Worm (Caenorhabditis elegans) whole organism, L4 larva: Measurements from ENCODE around the gene sqrd-1.

Experiments used
- D1046.2 ChIP-seq: fragments of 200-800 bp; sonication (Bioruptor generic); IDR thresholded peaks from 2 replicates; pipeline ENCODE4 v1.3.6; 2022; ENCODE audit warnings: missing genetic modification characterization, missing compliant biosample characterization
- F26F4.8 ChIP-seq: fragments of 200-800 bp; sonication (Bioruptor generic); conservative IDR thresholded peaks from 2 replicates; pipeline ENCODE4 v1.3.6; 2022; ENCODE audit warnings: missing genetic modification characterization, missing compliant biosample characterization
- R02D3.7 ChIP-seq: fragments of 150-350 bp; sonication (generic microtip); optimal IDR thresholded peaks from 3 replicates; lab custom pipeline; 2014; ENCODE audit warnings: missing biosample characterization, missing genetic modification characterization
- Y5F2A.4 ChIP-seq: fragments of 200-800 bp; sonication (Bioruptor generic); optimal IDR thresholded peaks from 2 replicates; lab custom pipeline; 2018; ENCODE audit warnings: mild to moderate bottlenecking, missing genetic modification characterization, missing compliant biosample characterization
- ZK546.5 ChIP-seq, 2 experiments: sonication (generic microtip); optimal IDR thresholded peaks; 2 replicates each; lab custom pipeline; 2017; ENCODE audit warnings: missing biosample characterization in 2 of 2, missing genetic modification characterization in 2 of 2
- ama-1 ChIP-seq: fragments of 150-350 bp; optimal IDR thresholded peaks from 2 replicates; lab custom pipeline; 2014; ENCODE audit warnings: inconsistent platforms, mixed read lengths
- ceh-20 ChIP-seq: fragments of 200-800 bp; sonication (Bioruptor generic); IDR thresholded peaks from 2 replicates; pipeline ENCODE4 v1.3.6; 2022; ENCODE audit warnings: missing genetic modification reagents, missing genetic modification characterization, missing compliant biosample characterization
- ceh-28 ChIP-seq: fragments of 150-350 bp; optimal IDR thresholded peaks from 2 replicates; lab custom pipeline; 2014; ENCODE audit warnings: missing biosample characterization, missing genetic modification reagents, missing genetic modification characterization
- ceh-44 ChIP-seq: fragments of 200-800 bp; sonication (Bioruptor generic); IDR thresholded peaks from 2 replicates; pipeline ENCODE4 v1.3.6; 2022; ENCODE audit warnings: missing genetic modification reagents, missing genetic modification characterization, missing compliant biosample characterization
- ceh-82 ChIP-seq: sonication (generic microtip); optimal IDR thresholded peaks from 2 replicates; lab custom pipeline; 2017; ENCODE audit warnings: missing biosample characterization, missing genetic modification characterization
- ces-1 ChIP-seq: fragments of 150-350 bp; sonication (generic microtip); optimal IDR thresholded peaks from 4 replicates; lab custom pipeline; 2014; ENCODE audit warnings: missing biosample characterization, missing genetic modification reagents, missing genetic modification characterization
- cey-2 ChIP-seq: sonication (generic microtip); optimal IDR thresholded peaks from 3 replicates; lab custom pipeline; 2017; ENCODE audit warnings: missing genetic modification characterization, mild to moderate bottlenecking, missing compliant biosample characterization, antibody characterized with exemption, borderline replicate concordance; ENCODE audit not compliant: insufficient read depth
- daf-16 ChIP-seq, 3 experiments: sonication (generic microtip); optimal IDR thresholded peaks; 2 replicates each; lab custom pipeline; 2016 to 2017; ENCODE audit warnings: missing genetic modification characterization in 3 of 3, missing genetic modification reagents in 3 of 3, mild to moderate bottlenecking in 2 of 3, missing compliant biosample characterization in 2 of 3, missing biosample characterization in 1 of 3, moderate library complexity in 1 of 3
- dmd-8 ChIP-seq: fragments of 200-800 bp; sonication (Bioruptor generic); IDR thresholded peaks from 2 replicates; pipeline ENCODE4 v1.3.6; 2022; ENCODE audit warnings: missing genetic modification characterization, missing compliant biosample characterization
- fos-1 ChIP-seq: fragments of 150-350 bp; optimal IDR thresholded peaks from 2 replicates; lab custom pipeline; 2014; ENCODE audit warnings: missing biosample characterization, missing genetic modification characterization
- gei-8 ChIP-seq: fragments of 200-800 bp; sonication (Bioruptor generic); optimal IDR thresholded peaks from 2 replicates; lab custom pipeline; 2018; ENCODE audit warnings: mild to moderate bottlenecking, missing genetic modification characterization, missing compliant biosample characterization
- hif-1 ChIP-seq, 2 experiments: sonication (generic microtip); optimal IDR thresholded peaks; 2 replicates each; lab custom pipeline; 2016 to 2017; ENCODE audit warnings: missing compliant biosample characterization in 2 of 2, missing genetic modification characterization in 2 of 2, missing genetic modification reagents in 2 of 2, missing genotype in 2 of 2, mild to moderate bottlenecking in 1 of 2
- hlh-11 ChIP-seq: fragments of 200-800 bp; sonication (Bioruptor generic); optimal IDR thresholded peaks from 2 replicates; lab custom pipeline; 2018; ENCODE audit warnings: mild to moderate bottlenecking, missing genetic modification characterization, missing compliant biosample characterization
- hmg-1.1 ChIP-seq: fragments of 200-800 bp; sonication (Bioruptor generic); IDR thresholded peaks from 2 replicates; pipeline ENCODE4 v1.3.6; 2022; ENCODE audit warnings: missing genetic modification reagents, missing genetic modification characterization, missing compliant biosample characterization
- lim-7 ChIP-seq: fragments of 200-800 bp; sonication (Bioruptor generic); IDR thresholded peaks from 2 replicates; pipeline ENCODE4 v1.3.6; 2022; ENCODE audit warnings: missing genetic modification characterization, missing compliant biosample characterization
- lin-38 ChIP-seq: fragments of 200-800 bp; sonication (Bioruptor generic); IDR thresholded peaks from 2 replicates; pipeline ENCODE4 v1.3.6; 2022; ENCODE audit warnings: missing genetic modification reagents, missing genetic modification characterization, missing compliant biosample characterization
- lsy-2 ChIP-seq, 2 experiments: fragments of 150-350 bp in 1 of 2; sonication (generic microtip) in 1 of 2; optimal IDR thresholded peaks; 2 replicates each; lab custom pipeline; 2014 to 2017; ENCODE audit warnings: missing biosample characterization in 2 of 2, missing genetic modification characterization in 2 of 2
- madf-5 ChIP-seq, 2 experiments: fragments of 200-800 bp; sonication (Bioruptor generic); IDR thresholded peaks; 2 replicates each; pipeline ENCODE4 v1.3.6; 2022; ENCODE audit warnings: missing compliant biosample characterization in 2 of 2, missing genetic modification characterization in 2 of 2
- mxl-3 ChIP-seq: fragments of 200-800 bp; sonication (Bioruptor generic); optimal IDR thresholded peaks from 2 replicates; lab custom pipeline; 2018; ENCODE audit warnings: mild to moderate bottlenecking, missing genetic modification characterization, missing compliant biosample characterization
- nhr-11 ChIP-seq: fragments of 150-350 bp; optimal IDR thresholded peaks from 2 replicates; lab custom pipeline; 2014; ENCODE audit warnings: missing biosample characterization, missing genetic modification characterization
- nhr-111 ChIP-seq: fragments of 200-800 bp; sonication (Bioruptor generic); optimal IDR thresholded peaks from 2 replicates; lab custom pipeline; 2018; ENCODE audit warnings: mild to moderate bottlenecking, missing genetic modification characterization, missing compliant biosample characterization
- nhr-41 ChIP-seq: fragments of 200-800 bp; sonication (Bioruptor generic); IDR thresholded peaks from 2 replicates; pipeline ENCODE4 v1.3.6; 2022; ENCODE audit warnings: missing genetic modification reagents, missing genetic modification characterization, missing compliant biosample characterization
- nhr-76 ChIP-seq: fragments of 150-350 bp; optimal IDR thresholded peaks from 2 replicates; lab custom pipeline; 2014; ENCODE audit warnings: missing biosample characterization, missing genetic modification characterization
- nhr-77 ChIP-seq: fragments of 150-350 bp; optimal IDR thresholded peaks from 2 replicates; lab custom pipeline; 2014; ENCODE audit warnings: missing biosample characterization, missing genetic modification characterization
- saeg-2 ChIP-seq: fragments of 200-800 bp; sonication (Bioruptor generic); IDR thresholded peaks from 2 replicates; pipeline ENCODE4 v1.3.6; 2022; ENCODE audit warnings: missing genetic modification reagents, missing genetic modification characterization, missing compliant biosample characterization
- snpc-1.2 ChIP-seq: fragments of 200-800 bp; sonication (Bioruptor generic); IDR thresholded peaks from 2 replicates; pipeline ENCODE4 v1.3.6; 2022; ENCODE audit warnings: missing genetic modification reagents, missing genetic modification characterization, missing compliant biosample characterization
- spr-1 ChIP-seq: sonication (generic microtip); optimal IDR thresholded peaks from 2 replicates; lab custom pipeline; 2016; ENCODE audit warnings: mild to moderate bottlenecking, missing genetic modification characterization, missing compliant biosample characterization
- tag-97 ChIP-seq: fragments of 200-800 bp; sonication (Bioruptor generic); IDR thresholded peaks from 2 replicates; pipeline ENCODE4 v1.3.6; 2022; ENCODE audit warnings: missing genetic modification characterization, missing compliant biosample characterization
- unc-130 ChIP-seq: sonication (generic microtip); optimal IDR thresholded peaks from 2 replicates; lab custom pipeline; 2016; ENCODE audit warnings: missing genetic modification reagents, missing genetic modification characterization, missing compliant biosample characterization
- unc-62 ChIP-seq, 3 experiments: fragments of 150-350 bp in 1 of 3; sonication (generic microtip); optimal IDR thresholded peaks in 2 of 3; peaks in 1 of 3; 1 replicate in 1 of 3; 2 replicates in 2 of 3; lab custom pipeline; 2014 to 2017; ENCODE audit warnings: missing biosample characterization in 3 of 3, missing genetic modification characterization in 3 of 3, missing genetic modification reagents in 3 of 3, missing genotype in 1 of 3
- zag-1 ChIP-seq: fragments of 150-350 bp; optimal IDR thresholded peaks from 2 replicates; lab custom pipeline; 2014; ENCODE audit warnings: missing biosample characterization, missing genetic modification characterization
- zfp-2 ChIP-seq: sonication (generic microtip); optimal IDR thresholded peaks from 2 replicates; lab custom pipeline; 2016; ENCODE audit warnings: mild to moderate bottlenecking, missing genetic modification characterization, missing compliant biosample characterization
- ztf-7 ChIP-seq: fragments of 150-350 bp; optimal IDR thresholded peaks from 2 replicates; lab custom pipeline; 2014; ENCODE audit warnings: missing biosample characterization, missing genetic modification characterization

Gene sqrd-1

DNA sequence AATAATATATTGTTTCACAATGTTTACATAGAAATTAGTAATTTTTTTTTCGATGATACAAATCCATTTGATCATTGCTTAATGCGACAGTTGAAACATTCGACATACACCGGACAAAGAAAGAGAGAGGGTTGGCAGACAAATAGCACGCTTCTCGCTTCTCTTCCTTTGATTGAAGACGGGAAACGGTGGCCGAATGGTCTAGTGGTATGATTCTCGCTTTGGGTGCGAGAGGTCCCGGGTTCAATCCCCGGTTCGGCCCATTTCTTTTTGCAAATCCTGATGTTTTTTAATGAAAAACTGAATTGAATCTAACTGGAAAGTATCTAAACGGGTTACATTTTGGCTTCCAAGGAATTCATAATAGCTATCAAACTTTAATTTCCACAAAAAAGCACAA is 5.2 kb downstream of the sqrd-1 start (continued):
- peak in 1 of 2 experiments; percentile 83; a peak in 2 of 4 replicates for TF ChIP-seq madf-5 (GFP tag; IDR thresholded peaks at IDR 0.05; lab: Robert Waterston, UW)
- TF ChIP-seq nhr-76 (tag; lab: Kevin White, UChicago): no peak
- TF ChIP-seq nhr-11: no peak
- TF ChIP-seq spr-1 (tag; lab: Kevin White, UChicago): peak; percentile 67
- peak; percentile 58 for TF ChIP-seq unc-130
- TF ChIP-seq hlh-11: no peak
- TF ChIP-seq Y5F2A.4 (GFP tag; lab: Kevin White, UChicago): peak; percentile 11
- TF ChIP-seq R02D3.7 (tag; lab: Kevin White, UChicago): no peak
- TF ChIP-seq tag-97: no peak
- TF ChIP-seq, all 104 proteins: peak for 45

DNA sequence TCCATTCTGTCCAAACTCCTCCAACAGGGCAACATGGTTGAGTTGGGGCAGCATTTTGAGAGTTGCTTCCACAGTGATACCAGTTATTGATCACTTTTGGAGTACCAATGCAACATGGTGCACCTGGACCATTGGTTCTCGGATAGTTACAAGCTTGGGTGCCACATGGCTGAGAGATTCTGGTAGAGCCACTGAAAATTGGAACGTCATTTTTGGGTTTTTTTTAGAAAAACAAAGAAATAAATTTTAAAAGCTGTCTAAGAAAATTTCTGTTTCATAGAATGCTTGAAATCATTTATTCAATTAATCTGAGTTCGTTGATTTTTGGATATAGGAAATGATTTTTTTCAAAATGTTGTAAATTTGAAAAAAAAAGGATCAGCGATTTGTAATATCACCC is 7.5 kb downstream of the sqrd-1 start:
- TF ChIP-seq ama-1: no peak
- no peak for TF ChIP-seq madf-5 (GFP tag; IDR thresholded peaks at IDR 0.05; lab: Robert Waterston, UW)
- no peak for TF ChIP-seq zag-1
- no peak for TF ChIP-seq dmd-8 (GFP tag; lab: Robert Waterston, UW)
- TF ChIP-seq ceh-44 (GFP tag; lab: Robert Waterston, UW): no peak
- TF ChIP-seq snpc-1.2 (GFP tag; lab: Robert Waterston, UW): 0 out of 2 replicates have a peak, but pooled peaks have one; percentile 42
- TF ChIP-seq saeg-2 (GFP tag; lab: Robert Waterston, UW): no peak
- TF ChIP-seq mxl-3 (GFP tag; lab: Kevin White, UChicago): no peak
- TF ChIP-seq unc-62 (GFP tag; optimal IDR thresholded peaks at IDR 0.05 in 1 of 2; lab: Kevin White, UChicago): peak in 1 of 2 experiments; percentile 93
- no peak for TF ChIP-seq unc-62 (tag; optimal IDR thresholded peaks at IDR 0.05; lab: Kevin White, UChicago)
- no peak for TF ChIP-seq lin-38 (GFP tag; lab: Robert Waterston, UW)
- TF ChIP-seq ceh-20 (GFP tag; lab: Robert Waterston, UW): no peak
- TF ChIP-seq nhr-111: no peak
- no peak for TF ChIP-seq fos-1 (tag; lab: Kevin White, UChicago)
- no peak for TF ChIP-seq ceh-82
- TF ChIP-seq nhr-77 (tag; lab: Kevin White, UChicago): no peak
- no peak for TF ChIP-seq ztf-7 (tag; lab: Kevin White, UChicago)
- no peak for TF ChIP-seq gei-8

DNA sequence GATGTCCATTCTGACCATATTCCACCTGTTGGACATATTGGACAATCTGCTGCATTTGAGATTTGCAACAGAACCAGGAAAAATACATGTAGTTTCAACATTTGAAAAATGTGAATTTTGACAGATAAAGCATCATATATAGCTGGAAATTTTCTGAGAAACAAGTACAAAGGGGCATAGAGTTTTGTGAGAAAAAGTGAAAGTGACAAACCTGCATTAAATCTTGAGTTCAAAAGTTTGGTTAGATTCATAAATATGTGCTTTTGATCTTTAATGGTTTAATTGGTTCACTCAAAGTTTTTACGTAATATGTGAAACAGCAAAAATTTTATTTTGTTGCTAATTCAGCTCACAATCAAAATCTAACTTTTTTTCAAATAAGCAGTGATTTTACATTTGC is 8.4 kb downstream of the sqrd-1 start, which contains the start of gene F02H6.7:
Gene F02H6.7, minus strand, starts transcription at position 101 of the 400 bp plus-strand sequence.
- TF ChIP-seq ces-1 (GFP tag; lab: Kevin White, UChicago) (no peak), hif-1 (tag; optimal IDR thresholded peaks at IDR 0.05; lab: Kevin White, UChicago) (no peak), ceh-20 (GFP tag; lab: Robert Waterston, UW) (no peak), ceh-28 (tag; lab: Kevin White, UChicago) (no peak), D1046.2 (no peak), nhr-111 (no peak), hmg-1.1 (GFP tag; lab: Robert Waterston, UW) (no peak), hlh-11 (no peak), nhr-41 (GFP tag; lab: Robert Waterston, UW) (no peak), cey-2 (tag; lab: Kevin White, UChicago) (no peak)
- TF ChIP-seq, all 104 proteins: peak for 0

DNA sequence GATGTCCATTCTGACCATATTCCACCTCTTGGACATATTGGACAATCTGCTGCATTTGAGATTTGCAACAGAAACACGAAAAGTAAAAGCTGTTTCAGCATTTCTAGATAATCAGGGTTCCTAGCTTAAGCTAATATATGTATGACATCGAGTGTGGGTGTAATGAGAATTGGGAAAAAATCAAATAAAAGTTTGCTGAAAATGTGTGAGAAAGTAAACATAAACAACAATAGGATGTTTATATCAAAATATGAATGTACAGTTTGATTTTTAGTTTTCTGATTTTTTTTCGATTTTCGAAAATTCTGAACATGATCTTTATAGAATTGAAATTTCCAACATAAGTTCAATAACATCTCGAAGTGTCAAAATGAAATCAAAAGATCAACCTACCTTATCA is 11.1 kb downstream of the sqrd-1 start, which contains the start of gene F02H6.6:
Gene F02H6.6, minus strand, starts transcription at position 101 of the 400 bp plus-strand sequence.
- TF ChIP-seq ZK546.5 (tag; optimal IDR thresholded peaks at IDR 0.05; lab: Kevin White, UChicago) (no peak), daf-16 (GFP tag; optimal IDR thresholded peaks at IDR 0.05; lab: Kevin White, UChicago) (no peak), daf-16 (tag; optimal IDR thresholded peaks at IDR 0.05; lab: Kevin White, UChicago) (no peak), F26F4.8 (GFP tag; lab: Robert Waterston, UW) (no peak), spr-1 (tag; lab: Kevin White, UChicago) (no peak), lim-7 (GFP tag; lab: Robert Waterston, UW) (no peak), lsy-2 (tag; optimal IDR thresholded peaks at IDR 0.05; lab: Kevin White, UChicago) (no peak), zfp-2 (tag; lab: Kevin White, UChicago) (no peak)
